Fruit fly (Drosophila melanogaster) whole organism, pupa: ENCODE results near the gene B-H2.

ENCODE experiments used
- CG10348 ChIP-seq: fragments of 200-800 bp; sonication (Bioruptor generic); IDR thresholded peaks from 2 replicates; pipeline ENCODE4 v1.3.6; 2022; ENCODE audit warnings: missing biosample characterization, missing genetic modification characterization
- CG9948 ChIP-seq: fragments of 200-800 bp; sonication (Bioruptor generic); optimal IDR thresholded peaks from 2 replicates; lab custom pipeline; 2018; ENCODE audit warnings: missing biosample characterization, mild to moderate bottlenecking, missing genetic modification characterization, moderate library complexity
- Snoo ChIP-seq: fragments of 200-800 bp; sonication (Bioruptor generic); optimal IDR thresholded peaks from 3 replicates; lab custom pipeline; 2017; ENCODE audit warnings: missing biosample characterization, mild to moderate bottlenecking, missing genetic modification characterization, inconsistent platforms

- TF ChIP-seq CG10348 (GFP tag; lab: Robert Waterston, UW): no peak
- no peak for TF ChIP-seq Snoo (tag; lab: Kevin White, UChicago)
- no peak for TF ChIP-seq CG9948 (tag; lab: Kevin White, UChicago)
Observed at dm6 chrX:17301705-17302104, 12.7 kb upstream of the B-H2 start, which contains the start of gene Fim.
